Worm (Caenorhabditis elegans) whole organism, L4 larva: ENCODE data around the gene ivph-3.
"Not testable (repeated sequence)": the region's sequence is repeated elsewhere in the genome, so short reads cannot be mapped to it uniquely, and the experiment has no call there.

Experiments used
- F44E2.7 ChIP-seq: fragments of 200-800 bp; sonication (Bioruptor generic); IDR thresholded peaks from 2 replicates; pipeline ENCODE4 v2.1.2; 2022; ENCODE audit warnings: missing genetic modification characterization, missing compliant biosample characterization
- T26A8.4 ChIP-seq: fragments of 200-800 bp; sonication (Bioruptor generic); IDR thresholded peaks from 2 replicates; pipeline ENCODE4 v1.3.6; 2022; ENCODE audit warnings: missing genetic modification characterization, missing compliant biosample characterization
- Y105C5A.15 ChIP-seq: fragments of 200-800 bp; sonication (Bioruptor generic); IDR thresholded peaks from 2 replicates; pipeline ENCODE4 v1.3.6; 2022; ENCODE audit warnings: missing genetic modification characterization, missing compliant biosample characterization
- Y5F2A.4 ChIP-seq: fragments of 200-800 bp; sonication (Bioruptor generic); optimal IDR thresholded peaks from 2 replicates; lab custom pipeline; 2018; ENCODE audit warnings: mild to moderate bottlenecking, missing genetic modification characterization, missing compliant biosample characterization
- ZK337.2 ChIP-seq: fragments of 200-800 bp; sonication (Bioruptor generic); IDR thresholded peaks from 2 replicates; pipeline ENCODE4 v1.3.6; 2022; ENCODE audit warnings: missing genetic modification reagents, missing genetic modification characterization, missing compliant biosample characterization
- aha-1 ChIP-seq: fragments of 150-350 bp; peaks from one replicate; lab custom pipeline; 2014; ENCODE audit warnings: missing biosample characterization, missing genetic modification characterization
- ama-1 ChIP-seq: fragments of 150-350 bp; optimal IDR thresholded peaks from 2 replicates; lab custom pipeline; 2014; ENCODE audit warnings: inconsistent platforms, mixed read lengths
- ceh-32 ChIP-seq: sonication (generic microtip); optimal IDR thresholded peaks from 2 replicates; lab custom pipeline; 2016; ENCODE audit warnings: mild to moderate bottlenecking, missing genetic modification characterization, missing compliant biosample characterization; ENCODE audit not compliant: poor library complexity
- daf-8 ChIP-seq: fragments of 200-800 bp; sonication (Bioruptor generic); IDR thresholded peaks from 2 replicates; pipeline ENCODE4 v1.3.6; 2022; ENCODE audit warnings: missing genetic modification characterization, missing compliant biosample characterization
- dmd-8 ChIP-seq: fragments of 200-800 bp; sonication (Bioruptor generic); IDR thresholded peaks from 2 replicates; pipeline ENCODE4 v1.3.6; 2022; ENCODE audit warnings: missing genetic modification characterization, missing compliant biosample characterization
- dmd-9 ChIP-seq: fragments of 200-800 bp; sonication (Bioruptor generic); IDR thresholded peaks from 2 replicates; pipeline ENCODE4 v1.3.6; 2022; ENCODE audit warnings: missing genetic modification reagents, missing genetic modification characterization, missing compliant biosample characterization
- dpl-1 ChIP-seq: fragments of 150-350 bp; optimal IDR thresholded peaks from 2 replicates; lab custom pipeline; 2014; ENCODE audit warnings: missing biosample characterization, missing genetic modification reagents, missing genetic modification characterization
- dve-1 ChIP-seq: sonication (generic microtip); optimal IDR thresholded peaks from 2 replicates; lab custom pipeline; 2017; ENCODE audit warnings: antibody characterized with exemption, mild to moderate bottlenecking, missing genetic modification characterization, missing compliant biosample characterization; ENCODE audit not compliant: insufficient read depth
- egl-43 ChIP-seq: fragments of 200-800 bp; sonication (Bioruptor generic); IDR thresholded peaks from 2 replicates; pipeline ENCODE4 v1.3.6; 2022; ENCODE audit warnings: missing genetic modification reagents, missing genetic modification characterization, missing compliant biosample characterization
- gei-8 ChIP-seq: fragments of 200-800 bp; sonication (Bioruptor generic); optimal IDR thresholded peaks from 2 replicates; lab custom pipeline; 2018; ENCODE audit warnings: mild to moderate bottlenecking, missing genetic modification characterization, missing compliant biosample characterization
- lin-1 ChIP-seq: fragments of 200-800 bp; sonication (Bioruptor generic); IDR thresholded peaks from 2 replicates; pipeline ENCODE4 v1.3.6; 2022; ENCODE audit warnings: missing genetic modification reagents, missing genetic modification characterization, missing compliant biosample characterization
- lin-13 ChIP-seq: fragments of 150-350 bp; optimal IDR thresholded peaks from 2 replicates; lab custom pipeline; 2014; ENCODE audit warnings: missing biosample characterization, missing genetic modification reagents, missing genetic modification characterization
- lin-15B ChIP-seq: fragments of 150-350 bp; sonication (generic microtip); optimal IDR thresholded peaks from 3 replicates; lab custom pipeline; 2014; ENCODE audit warnings: missing biosample characterization, missing genetic modification characterization
- mdl-1 ChIP-seq, 2 experiments: fragments of 150-350 bp in 1 of 2; sonication (generic microtip) in 1 of 2; optimal IDR thresholded peaks; 2 replicates each; lab custom pipeline; 2014 to 2017; ENCODE audit warnings: missing biosample characterization in 2 of 2, missing genetic modification characterization in 2 of 2
- mdt-29 ChIP-seq: fragments of 200-800 bp; sonication (Bioruptor generic); IDR thresholded peaks from 2 replicates; pipeline ENCODE4 v1.3.6; 2022; ENCODE audit warnings: missing genetic modification reagents, missing genetic modification characterization, missing compliant biosample characterization
- mxl-3 ChIP-seq: fragments of 200-800 bp; sonication (Bioruptor generic); optimal IDR thresholded peaks from 2 replicates; lab custom pipeline; 2018; ENCODE audit warnings: mild to moderate bottlenecking, missing genetic modification characterization, missing compliant biosample characterization
- nhr-11 ChIP-seq: fragments of 150-350 bp; optimal IDR thresholded peaks from 2 replicates; lab custom pipeline; 2014; ENCODE audit warnings: missing biosample characterization, missing genetic modification characterization
- nhr-111 ChIP-seq: fragments of 200-800 bp; sonication (Bioruptor generic); optimal IDR thresholded peaks from 2 replicates; lab custom pipeline; 2018; ENCODE audit warnings: mild to moderate bottlenecking, missing genetic modification characterization, missing compliant biosample characterization
- nhr-41 ChIP-seq: fragments of 200-800 bp; sonication (Bioruptor generic); IDR thresholded peaks from 2 replicates; pipeline ENCODE4 v1.3.6; 2022; ENCODE audit warnings: missing genetic modification reagents, missing genetic modification characterization, missing compliant biosample characterization
- nhr-42 ChIP-seq: fragments of 200-800 bp; sonication (Bioruptor generic); IDR thresholded peaks from 2 replicates; pipeline ENCODE4 v1.3.6; 2022; ENCODE audit warnings: missing genetic modification characterization, missing compliant biosample characterization
- nhr-6 ChIP-seq: fragments of 150-350 bp; optimal IDR thresholded peaks from 2 replicates; lab custom pipeline; 2014; ENCODE audit warnings: missing biosample characterization, missing genetic modification characterization
- nhr-77 ChIP-seq: fragments of 150-350 bp; optimal IDR thresholded peaks from 2 replicates; lab custom pipeline; 2014; ENCODE audit warnings: missing biosample characterization, missing genetic modification characterization
- pha-4 ChIP-seq, 2 experiments: fragments of 150-350 bp in 1 of 2; fragments of 200-800 bp in 1 of 2; sonication (Bioruptor generic) in 1 of 2; IDR thresholded peaks in 1 of 2; optimal IDR thresholded peaks in 1 of 2; 2 replicates each; pipeline versions ENCODE4 v1.3.6 to Lab custom; 2014 to 2022; ENCODE audit warnings: missing genetic modification characterization in 2 of 2, missing genetic modification reagents in 2 of 2, missing biosample characterization in 1 of 2, missing compliant biosample characterization in 1 of 2
- saeg-2 ChIP-seq: fragments of 200-800 bp; sonication (Bioruptor generic); IDR thresholded peaks from 2 replicates; pipeline ENCODE4 v1.3.6; 2022; ENCODE audit warnings: missing genetic modification reagents, missing genetic modification characterization, missing compliant biosample characterization
- sdz-12 ChIP-seq: fragments of 200-800 bp; sonication (Bioruptor generic); optimal IDR thresholded peaks from 2 replicates; lab custom pipeline; 2018; ENCODE audit warnings: mild to moderate bottlenecking, missing genetic modification characterization, missing compliant biosample characterization
- spr-1 ChIP-seq: sonication (generic microtip); optimal IDR thresholded peaks from 2 replicates; lab custom pipeline; 2016; ENCODE audit warnings: mild to moderate bottlenecking, missing genetic modification characterization, missing compliant biosample characterization
- spr-3 ChIP-seq: fragments of 200-800 bp; sonication (Bioruptor generic); optimal IDR thresholded peaks from 2 replicates; lab custom pipeline; 2018; ENCODE audit warnings: mild to moderate bottlenecking, missing genetic modification characterization, missing compliant biosample characterization
- tra-1 ChIP-seq: fragments of 200-800 bp; sonication (Bioruptor generic); IDR thresholded peaks from 2 replicates; pipeline ENCODE4 v1.3.6; 2022; ENCODE audit warnings: missing genetic modification reagents, missing genetic modification characterization, missing compliant biosample characterization
- unc-130 ChIP-seq: sonication (generic microtip); optimal IDR thresholded peaks from 2 replicates; lab custom pipeline; 2016; ENCODE audit warnings: missing genetic modification reagents, missing genetic modification characterization, missing compliant biosample characterization
- unc-62 ChIP-seq, 3 experiments: fragments of 150-350 bp in 1 of 3; sonication (generic microtip); optimal IDR thresholded peaks in 2 of 3; peaks in 1 of 3; 1 replicate in 1 of 3; 2 replicates in 2 of 3; lab custom pipeline; 2014 to 2017; ENCODE audit warnings: missing biosample characterization in 3 of 3, missing genetic modification characterization in 3 of 3, missing genetic modification reagents in 3 of 3, missing genotype in 1 of 3
- vab-7 ChIP-seq: fragments of 200-800 bp; sonication (Bioruptor generic); IDR thresholded peaks from 2 replicates; pipeline ENCODE4 v1.3.6; 2022; ENCODE audit warnings: missing genetic modification reagents, missing genetic modification characterization, missing compliant biosample characterization
- zfp-3 ChIP-seq: fragments of 200-800 bp; sonication (Bioruptor generic); conservative IDR thresholded peaks from 2 replicates; pipeline ENCODE4 v1.3.6; 2022; ENCODE audit warnings: missing genetic modification reagents, missing genetic modification characterization, missing compliant biosample characterization
- zip-11 ChIP-seq: fragments of 200-800 bp; sonication (Bioruptor generic); IDR thresholded peaks from 2 replicates; pipeline ENCODE4 v1.3.6; 2022; ENCODE audit warnings: missing genetic modification characterization, missing compliant biosample characterization
- ztf-7 ChIP-seq: fragments of 150-350 bp; optimal IDR thresholded peaks from 2 replicates; lab custom pipeline; 2014; ENCODE audit warnings: missing biosample characterization, missing genetic modification characterization

Gene ivph-3

DNA sequence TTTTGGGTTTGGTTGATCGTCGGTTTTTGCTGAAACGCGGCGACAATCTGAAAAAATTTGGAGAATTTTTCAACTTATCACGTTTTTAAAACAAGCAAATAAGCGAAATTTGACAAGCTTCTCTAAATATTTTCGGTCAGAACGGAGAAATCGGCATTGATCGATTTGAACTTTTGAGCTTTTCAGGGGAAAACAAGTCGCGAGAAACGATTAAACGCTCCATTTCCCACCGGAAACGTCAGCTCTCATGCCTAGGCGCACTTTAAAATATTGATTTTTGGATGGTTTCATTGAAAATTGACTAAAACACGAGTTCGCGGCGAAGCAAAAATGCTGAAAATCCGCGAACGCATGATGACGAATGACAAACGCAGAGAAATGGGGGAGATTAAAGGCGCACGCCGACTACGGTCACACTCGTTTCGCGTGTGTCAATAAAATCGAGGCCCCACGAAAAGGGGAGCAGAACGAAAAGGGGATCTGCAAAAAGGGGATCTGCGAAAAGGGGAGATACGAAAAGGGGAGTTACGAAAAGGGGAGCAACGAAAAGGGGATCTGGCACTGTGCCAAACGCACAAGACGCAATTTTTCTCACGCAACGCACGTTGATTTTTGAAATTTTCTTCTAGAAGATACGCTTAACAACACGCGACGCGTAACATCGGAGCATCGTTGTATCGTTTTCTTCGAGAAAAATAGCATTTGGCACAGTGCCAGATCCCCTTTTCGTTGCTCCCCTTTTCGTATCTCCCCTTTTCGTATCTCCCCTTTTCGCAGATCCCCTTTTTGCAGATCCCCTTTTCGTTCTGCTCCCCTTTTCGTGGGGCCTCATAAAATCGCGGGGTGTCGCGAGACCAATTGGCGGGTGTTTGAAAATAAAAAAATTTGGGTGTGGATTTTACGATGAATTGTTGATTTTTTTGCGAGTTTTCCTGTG lies 3.2 kb upstream of the ivph-3 start, which contains the start of gene eel-1 (continued):
- peak; percentile 95 for TF ChIP-seq lin-13 (GFP tag; lab: Kevin White, UChicago)
- peak; percentile 100 for TF ChIP-seq dmd-9 (GFP tag; lab: Robert Waterston, UW)
- peak; percentile 47 for TF ChIP-seq ceh-32 (tag; lab: Kevin White, UChicago)
- TF ChIP-seq spr-1 (tag; lab: Kevin White, UChicago), result peak; percentile 90
- TF ChIP-seq mdt-29 (GFP tag; lab: Robert Waterston, UW), result peak; percentile 96
- peak; percentile 99 for TF ChIP-seq ZK337.2 (GFP tag; lab: Robert Waterston, UW)
- TF ChIP-seq vab-7, result peak; percentile 100
- peak in 1 of 2 experiments; percentile 99 for TF ChIP-seq unc-62 (GFP tag; optimal IDR thresholded peaks at IDR 0.05 in 1 of 2; lab: Kevin White, UChicago)
- not testable (repeated sequence) for TF ChIP-seq unc-62, pha-4 (tag; optimal IDR thresholded peaks at IDR 0.05; lab: Kevin White, UChicago)
- peak; percentile 77 for TF ChIP-seq spr-3
- peak; percentile 98 for TF ChIP-seq T26A8.4
- peak; percentile 47 for TF ChIP-seq nhr-6 (tag; lab: Kevin White, UChicago)
- TF ChIP-seq zip-11, result peak; percentile 81; the same call in 1 of the 2 replicates
- peak; percentile 96 for TF ChIP-seq saeg-2 (GFP tag; lab: Robert Waterston, UW)
- peak; percentile 98 for TF ChIP-seq lin-1 (GFP tag; lab: Robert Waterston, UW)
- peak; percentile 70 for TF ChIP-seq lin-15B
- TF ChIP-seq daf-8, result peak; percentile 77; the same call in 1 of the 2 replicates
- TF ChIP-seq aha-1 (tag; lab: Kevin White, UChicago), result peak; percentile 99
- peak; percentile 98 for TF ChIP-seq egl-43
- peak; percentile 96 for TF ChIP-seq Y105C5A.15
- TF ChIP-seq nhr-77, result peak; percentile 53
- peak; percentile 91 for TF ChIP-seq mxl-3
- peak; percentile 35 to 61 for TF ChIP-seq mdl-1 (tag; optimal IDR thresholded peaks at IDR 0.05; lab: Kevin White, UChicago)
- peak; percentile 84 for TF ChIP-seq dve-1 (tag; lab: Kevin White, UChicago)
- TF ChIP-seq nhr-111 (GFP tag; lab: Kevin White, UChicago), result peak; percentile 22
- TF ChIP-seq nhr-42 (GFP tag; lab: Robert Waterston, UW), result peak; percentile 97
- TF ChIP-seq dpl-1 (GFP tag; lab: Kevin White, UChicago), result peak; percentile 95
- peak; percentile 92 for TF ChIP-seq dmd-8
- TF ChIP-seq gei-8 (GFP tag; lab: Kevin White, UChicago), result peak; percentile 65
- TF ChIP-seq unc-130, result peak; percentile 97
- TF ChIP-seq ama-1, result peak; percentile 44
- TF ChIP-seq nhr-41 (GFP tag; lab: Robert Waterston, UW), result peak; percentile 92
- peak; percentile 88 for TF ChIP-seq F44E2.7 (GFP tag; lab: Robert Waterston, UW)
- peak; percentile 98 for TF ChIP-seq zfp-3 (GFP tag; lab: Robert Waterston, UW)
- TF ChIP-seq sdz-12 (GFP tag; lab: Kevin White, UChicago), result peak; percentile 92
- peak; percentile 81 for TF ChIP-seq nhr-11 (tag; lab: Kevin White, UChicago)
- peak; percentile 97 for TF ChIP-seq pha-4 (GFP tag; IDR thresholded peaks at IDR 0.05; lab: Robert Waterston, UW)
- peak; percentile 45 for TF ChIP-seq ztf-7 (tag; lab: Kevin White, UChicago)
- peak; percentile 100 for TF ChIP-seq tra-1 (GFP tag; lab: Robert Waterston, UW)
- peak; percentile 58 for TF ChIP-seq Y5F2A.4 (GFP tag; lab: Kevin White, UChicago)
